Fruit fly (Drosophila melanogaster) whole organism, prepupa: ENCODE results near the gene St2.

Experiments
- CG11762 ChIP-seq: fragments of 200-800 bp; sonication (Bioruptor generic); optimal IDR thresholded peaks from 3 replicates; lab custom pipeline; 2016; ENCODE audit warnings: missing biosample characterization, missing genetic modification characterization; ENCODE audit not compliant: insufficient read depth
- CG15336 ChIP-seq: fragments of 200-800 bp; sonication (Bioruptor generic); IDR thresholded peaks from 2 replicates; pipeline ENCODE4 v1.3.6; 2022; ENCODE audit warnings: missing biosample characterization, missing genetic modification characterization
- CG1621 ChIP-seq: fragments of 200-800 bp; sonication (Bioruptor generic); optimal IDR thresholded peaks from 3 replicates; lab custom pipeline; 2018; ENCODE audit warnings: missing biosample characterization, mild to moderate bottlenecking, missing genetic modification characterization
- CG16779 ChIP-seq: fragments of 200-800 bp; sonication (Bioruptor generic); optimal IDR thresholded peaks from 3 replicates; lab custom pipeline; 2017; ENCODE audit warnings: missing biosample characterization, mild to moderate bottlenecking, missing genetic modification characterization
- CG3032 ChIP-seq: fragments of 200-800 bp; optimal IDR thresholded peaks from 2 replicates; lab custom pipeline; 2019; ENCODE audit warnings: missing biosample characterization, mild to moderate bottlenecking, missing genetic modification characterization, moderate library complexity
- CG32006 ChIP-seq: fragments of 200-800 bp; sonication (Bioruptor generic); optimal IDR thresholded peaks from 3 replicates; lab custom pipeline; 2017; ENCODE audit warnings: missing biosample characterization, mild to moderate bottlenecking, missing genetic modification characterization
- CG3919 ChIP-seq: fragments of 200-800 bp; sonication (Bioruptor generic); optimal IDR thresholded peaks from 3 replicates; lab custom pipeline; 2016; ENCODE audit warnings: missing biosample characterization, missing genetic modification characterization
- CG4318 ChIP-seq: fragments of 200-800 bp; sonication (Bioruptor generic); optimal IDR thresholded peaks from 3 replicates; lab custom pipeline; 2017; ENCODE audit warnings: missing biosample characterization, mild to moderate bottlenecking, missing genetic modification characterization
- CG6163 ChIP-seq: fragments of 200-800 bp; sonication (Bioruptor generic); IDR thresholded peaks from 3 replicates; pipeline ENCODE4 v1.3.6; 2022; ENCODE audit warnings: missing biosample characterization, missing genetic modification characterization
- CG6276 ChIP-seq: fragments of 200-800 bp; sonication (Bioruptor generic); optimal IDR thresholded peaks from 2 replicates; lab custom pipeline; 2017; ENCODE audit warnings: missing biosample characterization, mild to moderate bottlenecking, missing genetic modification characterization
- CG6792 ChIP-seq: fragments of 200-800 bp; sonication (Bioruptor generic); optimal IDR thresholded peaks from 3 replicates; lab custom pipeline; 2016; ENCODE audit warnings: missing biosample characterization, missing genetic modification characterization
- CG6808 ChIP-seq: fragments of 200-800 bp; sonication (Bioruptor generic); optimal IDR thresholded peaks from 3 replicates; lab custom pipeline; 2017; ENCODE audit warnings: missing biosample characterization, missing genetic modification characterization, mild to moderate bottlenecking, moderate library complexity, missing genetic modification reagents
- CG6854 ChIP-seq: fragments of 200-800 bp; sonication (Bioruptor generic); optimal IDR thresholded peaks from 2 replicates; lab custom pipeline; 2017; ENCODE audit warnings: missing biosample characterization, mild to moderate bottlenecking, missing genetic modification characterization
- CG7368 ChIP-seq: fragments of 200-800 bp; sonication (Bioruptor generic); optimal IDR thresholded peaks from 3 replicates; lab custom pipeline; 2016; ENCODE audit warnings: missing biosample characterization, missing genetic modification characterization
- CG8119 ChIP-seq: fragments of 200-800 bp; sonication (Bioruptor generic); IDR thresholded peaks from 3 replicates; pipeline ENCODE4 v1.3.6; 2022; ENCODE audit warnings: missing biosample characterization, missing genetic modification characterization
- Eip75B ChIP-seq: fragments of 200-800 bp; sonication (Bioruptor generic); optimal IDR thresholded peaks from 3 replicates; lab custom pipeline; 2016; ENCODE audit warnings: missing biosample characterization, missing genetic modification characterization
- Eip78C ChIP-seq: fragments of 200-800 bp; sonication (Bioruptor generic); peaks from one replicate; lab custom pipeline; 2016; ENCODE audit warnings: missing biosample characterization, missing genetic modification characterization
- Ets21C ChIP-seq: fragments of 200-800 bp; sonication (Bioruptor generic); optimal IDR thresholded peaks from 3 replicates; lab custom pipeline; 2016; ENCODE audit warnings: missing biosample characterization, missing genetic modification characterization
- Hr39 ChIP-seq: fragments of 200-800 bp; sonication (Bioruptor generic); optimal IDR thresholded peaks from 2 replicates; lab custom pipeline; 2016; ENCODE audit warnings: missing biosample characterization, missing genetic modification characterization
- Hr4 ChIP-seq: fragments of 200-800 bp; sonication (Bioruptor generic); optimal IDR thresholded peaks from 3 replicates; lab custom pipeline; 2016; ENCODE audit warnings: missing biosample characterization, missing genetic modification characterization
- Lpt ChIP-seq: fragments of 200-800 bp; sonication (Bioruptor generic); optimal IDR thresholded peaks from 3 replicates; lab custom pipeline; 2016; ENCODE audit warnings: missing biosample characterization, missing genetic modification characterization
- Met ChIP-seq: fragments of 200-800 bp; sonication (Bioruptor generic); optimal IDR thresholded peaks from 3 replicates; lab custom pipeline; 2016; ENCODE audit warnings: missing biosample characterization, missing genetic modification characterization
- OdsH ChIP-seq: fragments of 200-800 bp; sonication (Bioruptor generic); optimal IDR thresholded peaks from 3 replicates; lab custom pipeline; 2016; ENCODE audit warnings: missing biosample characterization, missing genetic modification characterization
- Sox102F ChIP-seq: fragments of 200-800 bp; sonication (Bioruptor generic); optimal IDR thresholded peaks from 2 replicates; lab custom pipeline; 2016; ENCODE audit warnings: missing biosample characterization, mild to moderate bottlenecking, missing genetic modification characterization
- Sox14 ChIP-seq: fragments of 200-800 bp; sonication (Bioruptor generic); optimal IDR thresholded peaks from 3 replicates; lab custom pipeline; 2016; ENCODE audit warnings: missing biosample characterization, missing genetic modification characterization
- Sox15 ChIP-seq: fragments of 200-800 bp; sonication (Bioruptor generic); optimal IDR thresholded peaks from 3 replicates; lab custom pipeline; 2016; ENCODE audit warnings: missing biosample characterization, missing genetic modification characterization
- acj6 ChIP-seq: fragments of 200-800 bp; sonication (Bioruptor generic); optimal IDR thresholded peaks from 3 replicates; lab custom pipeline; 2016; ENCODE audit warnings: missing biosample characterization, missing genetic modification characterization
- cyc ChIP-seq: fragments of 200-800 bp; sonication (Bioruptor generic); optimal IDR thresholded peaks from 3 replicates; lab custom pipeline; 2016; ENCODE audit warnings: missing biosample characterization, missing genetic modification characterization
- dac ChIP-seq: fragments of 200-800 bp; sonication (Bioruptor generic); optimal IDR thresholded peaks from 2 replicates; lab custom pipeline; 2017; ENCODE audit warnings: missing biosample characterization, mild to moderate bottlenecking, missing genetic modification characterization
- dsx ChIP-seq: fragments of 200-800 bp; optimal IDR thresholded peaks from 3 replicates; lab custom pipeline; 2019; ENCODE audit warnings: missing biosample characterization, mild to moderate bottlenecking, missing genetic modification characterization, moderate library complexity; ENCODE audit not compliant: poor library complexity, severe bottlenecking
- esn ChIP-seq: fragments of 200-800 bp; sonication (Bioruptor generic); optimal IDR thresholded peaks from 2 replicates; lab custom pipeline; 2016; ENCODE audit warnings: missing biosample characterization, mild to moderate bottlenecking, missing genetic modification characterization, moderate library complexity
- fd59A ChIP-seq: fragments of 200-800 bp; sonication (Bioruptor generic); optimal IDR thresholded peaks from 2 replicates; lab custom pipeline; 2017; ENCODE audit warnings: missing biosample characterization, mild to moderate bottlenecking, missing genetic modification characterization, missing genetic modification reagents
- fd85E ChIP-seq: fragments of 200-800 bp; sonication (Bioruptor generic); optimal IDR thresholded peaks from 3 replicates; lab custom pipeline; 2016; ENCODE audit warnings: missing biosample characterization, missing genetic modification characterization
- fkh ChIP-seq: fragments of 200-800 bp; sonication (Bioruptor generic); optimal IDR thresholded peaks from 3 replicates; lab custom pipeline; 2017; ENCODE audit warnings: missing biosample characterization, mild to moderate bottlenecking, missing genetic modification characterization, moderate library complexity
- salr ChIP-seq, 2 experiments: fragments of 200-800 bp; sonication (Bioruptor generic); optimal IDR thresholded peaks; 3 replicates each; lab custom pipeline; 2016 to 2018; ENCODE audit warnings: missing biosample characterization in 2 of 2, missing genetic modification characterization in 2 of 2, mild to moderate bottlenecking in 1 of 2
- ss ChIP-seq, 2 experiments: fragments of 200-800 bp; sonication (Bioruptor generic); optimal IDR thresholded peaks; 2 replicates in 1 of 2; 3 replicates in 1 of 2; lab custom pipeline; 2017 to 2018; ENCODE audit warnings: mild to moderate bottlenecking in 2 of 2, missing biosample characterization in 2 of 2, missing genetic modification characterization in 2 of 2, moderate library complexity in 1 of 2
- svp ChIP-seq: fragments of 200-800 bp; sonication (Bioruptor generic); peaks from one replicate; lab custom pipeline; 2016; ENCODE audit warnings: missing biosample characterization, missing genetic modification characterization
- topi ChIP-seq: fragments of 200-800 bp; sonication (Bioruptor generic); optimal IDR thresholded peaks from 3 replicates; lab custom pipeline; 2016; ENCODE audit warnings: missing biosample characterization, missing genetic modification characterization

The St2 gene

DNA sequence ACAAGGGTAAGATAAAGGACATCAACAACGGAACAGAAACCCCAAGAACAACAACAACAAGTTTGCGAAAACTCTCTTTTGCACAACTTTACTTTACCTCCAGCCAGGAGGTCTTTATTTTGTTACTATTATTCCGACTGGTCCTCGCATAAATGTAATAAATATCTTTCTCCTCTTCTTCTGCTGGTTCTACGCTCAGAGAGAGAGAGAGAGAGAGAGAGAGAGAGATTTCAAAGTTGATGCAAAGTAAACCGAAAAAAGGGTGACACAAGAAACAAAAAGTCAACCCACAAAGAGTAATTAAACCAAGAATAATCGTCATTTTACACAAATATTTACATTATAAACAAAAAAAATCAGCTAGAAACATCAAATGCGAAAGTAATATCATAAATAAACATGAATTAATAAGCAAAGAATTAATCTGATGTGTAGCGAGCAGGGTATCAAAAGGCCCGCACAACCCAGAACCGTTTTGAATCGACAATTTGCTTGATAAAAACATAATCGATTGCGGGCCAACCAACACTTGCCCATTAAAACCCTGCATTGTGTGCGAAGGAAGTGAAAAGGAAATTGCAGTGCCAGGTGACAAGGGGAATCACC is 21.5 kb upstream of the St2 start (continued):
- TF ChIP-seq ss (GFP tag; optimal IDR thresholded peaks at IDR 0.05; lab: Kevin White, UChicago) (peak in 1 of 2 experiments; percentile 8), fd59A (GFP tag; lab: Kevin White, UChicago) (peak; percentile 51), CG32006 (GFP tag; lab: Kevin White, UChicago) (peak; percentile 37), Sox102F (peak; percentile 60), CG6276 (GFP tag; lab: Kevin White, UChicago) (no peak), topi (GFP tag; lab: Kevin White, UChicago) (peak; percentile 65), CG3919 (GFP tag; lab: Kevin White, UChicago) (peak; percentile 67), OdsH (GFP tag; lab: Kevin White, UChicago) (peak; percentile 57), fkh (peak; percentile 35), Ets21C (peak; percentile 26), salr (GFP tag; optimal IDR thresholded peaks at IDR 0.05; lab: Kevin White, UChicago) (peak; percentile 42 to 60), Eip75B (GFP tag; lab: Kevin White, UChicago) (peak; percentile 65), Lpt (GFP tag; lab: Kevin White, UChicago) (peak; percentile 15), CG8119 (GFP tag; lab: Robert Waterston, UW) (peak; percentile 47; the same call in 1 of the 3 replicates), esn (GFP tag; lab: Kevin White, UChicago) (peak; percentile 70), Sox14 (GFP tag; lab: Kevin White, UChicago) (peak; percentile 76), Met (GFP tag; lab: Kevin White, UChicago) (peak; percentile 67), fd85E (GFP tag; lab: Kevin White, UChicago) (no peak), acj6 (GFP tag; lab: Kevin White, UChicago) (peak; percentile 68), CG15336 (GFP tag; lab: Robert Waterston, UW) (peak; percentile 33; the same call in 1 of the 2 replicates), CG1621 (peak; percentile 37), CG6808 (peak; percentile 30), dac (GFP tag; lab: Kevin White, UChicago) (no peak)

DNA sequence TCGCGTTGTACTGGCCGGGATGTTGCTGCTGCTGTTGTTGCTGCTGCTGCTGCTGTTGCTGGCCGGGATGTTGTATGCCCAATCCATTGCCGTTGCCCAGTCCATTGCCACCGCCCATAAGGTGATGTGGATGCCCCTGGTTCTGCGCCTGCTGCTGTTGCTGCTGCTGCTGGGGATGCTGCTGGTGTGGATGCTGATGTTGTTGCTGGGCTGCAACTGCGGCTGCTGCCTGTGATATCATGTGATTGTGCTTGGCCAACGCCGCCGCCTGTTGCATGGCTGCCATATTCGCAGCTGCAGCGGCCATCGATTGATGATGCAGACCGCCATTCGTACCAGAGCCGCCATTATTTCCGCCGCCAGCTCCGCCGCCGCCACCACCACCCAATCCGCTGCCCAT is 19.3 kb upstream of the St2 start:
- TF ChIP-seq Sox15 (GFP tag; lab: Kevin White, UChicago) (no peak), CG6792 (GFP tag; lab: Kevin White, UChicago) (no peak), fd59A (GFP tag; lab: Kevin White, UChicago) (no peak), CG7368 (GFP tag; lab: Kevin White, UChicago) (no peak)

DNA sequence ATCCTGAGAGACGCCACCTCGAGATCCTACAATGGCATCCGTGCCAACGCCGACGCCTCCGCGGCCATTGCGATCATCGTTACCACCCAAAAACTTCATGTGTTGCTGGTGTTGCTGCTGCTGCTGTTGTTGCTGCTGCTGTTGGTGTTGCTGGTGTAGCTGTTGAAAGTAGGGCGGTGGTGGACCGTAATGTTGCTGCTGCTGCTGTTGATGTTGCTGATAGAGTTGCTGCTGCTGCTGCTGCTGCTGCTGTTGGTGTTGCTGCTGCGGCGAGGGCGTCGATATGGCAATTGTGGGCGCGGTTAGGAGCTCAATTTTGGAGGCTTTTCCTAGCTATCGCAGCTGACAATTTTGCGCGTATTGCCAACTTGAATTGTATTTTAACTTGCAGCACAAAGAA is 17.9 kb upstream of the St2 start:
- TF ChIP-seq CG15336 (GFP tag; lab: Robert Waterston, UW) (no peak), Eip78C (GFP tag; lab: Kevin White, UChicago) (peak; percentile 43), cyc (GFP tag; lab: Kevin White, UChicago) (no peak), CG6276 (GFP tag; lab: Kevin White, UChicago) (no peak), Hr4 (GFP tag; lab: Kevin White, UChicago) (no peak), Sox14 (GFP tag; lab: Kevin White, UChicago) (no peak), Hr39 (GFP tag; lab: Kevin White, UChicago) (no peak), CG4318 (GFP tag; lab: Kevin White, UChicago) (no peak)

DNA sequence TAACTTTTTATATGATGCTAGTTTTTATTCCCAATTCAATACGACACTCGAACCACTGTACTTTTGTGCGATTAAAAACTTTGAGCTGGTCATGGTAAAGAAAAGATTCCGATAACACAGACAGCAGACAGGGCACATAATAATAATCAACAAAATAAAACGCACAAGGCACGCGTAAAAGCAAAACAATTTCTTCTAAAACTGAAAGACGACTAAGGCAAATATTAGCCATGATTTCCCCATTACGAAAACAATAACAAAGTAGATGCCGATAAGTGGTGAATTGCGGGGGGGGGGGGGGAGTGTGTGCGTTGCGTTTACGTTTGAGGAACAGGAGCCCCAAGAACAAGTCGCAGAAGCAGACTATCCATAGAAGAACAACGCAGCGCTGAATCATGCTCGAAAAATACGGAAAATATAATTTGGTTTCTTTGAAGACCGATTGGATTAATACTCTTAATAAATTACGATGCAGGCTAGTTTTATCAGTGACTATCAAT is 16.8 kb upstream of the St2 start:
- 0 out of 3 replicates have a peak, but pooled peaks have one; percentile 22 for TF ChIP-seq CG8119 (GFP tag; lab: Robert Waterston, UW)
- TF ChIP-seq CG6163 (GFP tag; lab: Robert Waterston, UW): peak; percentile 38; the same call in 1 of the 3 replicates
- TF ChIP-seq dsx (GFP tag; lab: Kevin White, UChicago): peak; percentile 22
- TF ChIP-seq CG6854 (GFP tag; lab: Kevin White, UChicago): no peak
- no peak for TF ChIP-seq CG16779 (tag; lab: Kevin White, UChicago)
- no peak for TF ChIP-seq CG11762 (GFP tag; lab: Kevin White, UChicago)
- TF ChIP-seq svp (GFP tag; lab: Kevin White, UChicago): peak; percentile 57
- TF ChIP-seq Hr4 (GFP tag; lab: Kevin White, UChicago): no peak
- TF ChIP-seq OdsH (GFP tag; lab: Kevin White, UChicago): no peak
- TF ChIP-seq Eip78C (GFP tag; lab: Kevin White, UChicago): peak; percentile 5
- no peak for TF ChIP-seq CG6276 (GFP tag; lab: Kevin White, UChicago)
- no peak for TF ChIP-seq CG3032 (tag; lab: Kevin White, UChicago)
- TF ChIP-seq fkh: peak; percentile 60
